Fruit fly (Drosophila melanogaster) whole organism: ENCODE results near the gene CG7131.

ENCODE experiments used
- CG8478 ChIP-seq: fragments of >200 bp; optimal IDR thresholded peaks from 2 replicates; lab custom pipeline; 2018; ENCODE audit warnings: inconsistent platforms
- psq ChIP-seq: fragments of >200 bp; optimal IDR thresholded peaks from 2 replicates; lab custom pipeline; 2017
- usp ChIP-seq: fragments of >200 bp; optimal IDR thresholded peaks from 2 replicates; lab custom pipeline; 2017; ENCODE audit warnings: missing biosample characterization, missing genetic modification characterization, mixed read lengths

DNA sequence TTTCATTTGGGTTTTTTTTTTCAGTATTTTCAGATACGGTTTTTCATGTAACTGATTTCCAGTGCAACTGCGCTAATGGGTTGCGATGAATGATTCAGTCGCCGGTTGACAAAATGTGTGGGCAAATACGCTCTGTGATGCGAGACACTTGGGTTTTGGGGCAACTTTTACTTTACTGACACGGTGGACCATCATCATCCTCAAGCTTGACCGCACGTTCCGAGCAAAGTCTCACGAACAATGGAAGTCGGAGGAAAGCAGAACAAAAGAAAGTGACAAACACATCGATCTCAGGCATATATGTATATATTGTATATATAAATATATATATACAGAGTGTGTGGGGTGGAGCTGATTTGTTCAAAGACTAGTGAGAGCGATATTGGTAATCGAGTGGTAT, 5.9 kb upstream of the CG7131 start:
- no peak for TF ChIP-seq usp (GFP tag; lab: Kevin White, UChicago)
- TF ChIP-seq psq (lab: Kevin White, UChicago): no peak
- TF ChIP-seq CG8478 (lab: Kevin White, UChicago): no peak
